Fruit fly (Drosophila melanogaster): ENCODE data around the gene CG6144.

Gene CG6144

DNA sequence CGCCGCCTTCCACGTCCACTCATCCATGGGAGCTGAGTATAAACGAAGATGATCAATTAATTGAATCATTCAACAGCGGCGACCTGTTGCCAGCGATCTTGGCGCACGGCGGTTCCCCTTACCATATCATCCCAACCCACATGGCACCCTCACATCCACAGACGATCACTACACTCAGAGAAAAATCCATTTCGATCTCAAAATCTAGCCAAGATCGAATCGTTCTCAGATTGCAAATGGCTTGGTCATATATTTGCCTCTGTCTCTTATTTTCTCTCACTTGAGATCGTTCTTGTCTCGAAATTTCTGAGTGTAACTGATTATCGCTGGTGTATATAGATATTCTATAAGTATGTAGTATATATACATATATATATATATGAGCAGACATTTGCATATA, 20.1 kb upstream of the CG6144 start (continued):
- TF ChIP-seq eg (GFP tag; IDR thresholded peaks at IDR 0.05) = no peak; the same call in 2 of the 3 replicates
- TF ChIP-seq Hr38 (GFP tag; optimal IDR thresholded peaks at IDR 0.05) = no peak
- no peak; the same call in 1 of the 2 replicates for TF ChIP-seq CG15336 (GFP tag; IDR thresholded peaks at IDR 0.05)
- peak; percentile 75 for TF ChIP-seq CG10669 (GFP tag; optimal IDR thresholded peaks at IDR 0.05)
- TF ChIP-seq CG32006 (GFP tag; optimal IDR thresholded peaks at IDR 0.05) = peak; percentile 67
- peak; percentile 17 for TF ChIP-seq topi (GFP tag; optimal IDR thresholded peaks at IDR 0.05)
- peak; percentile 14 for TF ChIP-seq CG31627 (GFP tag; optimal IDR thresholded peaks at IDR 0.05)
- TF ChIP-seq Eip78C (GFP tag) = peak; percentile 81

DNA sequence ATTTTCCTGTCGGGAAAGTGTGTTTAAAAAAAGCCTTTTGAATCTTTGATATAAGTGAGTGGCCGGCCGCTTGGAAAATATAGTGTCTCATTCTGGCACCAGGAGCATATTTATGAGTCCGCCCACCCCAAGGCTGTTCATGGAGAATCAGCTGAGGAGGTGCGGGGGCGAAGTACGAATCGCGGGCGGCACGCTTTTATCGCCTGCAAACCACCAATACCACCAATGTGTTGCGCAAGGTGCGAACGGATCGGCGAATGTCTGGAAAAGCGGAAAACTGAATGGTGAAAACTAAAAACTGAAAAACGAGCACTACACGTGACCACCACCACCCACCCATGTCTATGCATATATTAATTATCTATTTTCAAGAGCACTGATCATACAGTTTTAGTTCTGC, 19.5 kb upstream of the CG6144 start:
- no peak for TF ChIP-seq Hr38 (GFP tag; optimal IDR thresholded peaks at IDR 0.05)
- no peak for TF ChIP-seq OdsH (GFP tag; optimal IDR thresholded peaks at IDR 0.05)
- no peak for TF ChIP-seq Ets96B (tag; optimal IDR thresholded peaks at IDR 0.05)
- no peak for TF ChIP-seq Sox15 (GFP tag; optimal IDR thresholded peaks at IDR 0.05)
- TF ChIP-seq CG3919 (GFP tag; optimal IDR thresholded peaks at IDR 0.05) = no peak
- no peak for TF ChIP-seq spab (GFP tag; optimal IDR thresholded peaks at IDR 0.05)
- TF ChIP-seq CG8632 (GFP tag; optimal IDR thresholded peaks at IDR 0.05) = no peak
- no peak for TF ChIP-seq CG6808 (GFP tag; optimal IDR thresholded peaks at IDR 0.05)

DNA sequence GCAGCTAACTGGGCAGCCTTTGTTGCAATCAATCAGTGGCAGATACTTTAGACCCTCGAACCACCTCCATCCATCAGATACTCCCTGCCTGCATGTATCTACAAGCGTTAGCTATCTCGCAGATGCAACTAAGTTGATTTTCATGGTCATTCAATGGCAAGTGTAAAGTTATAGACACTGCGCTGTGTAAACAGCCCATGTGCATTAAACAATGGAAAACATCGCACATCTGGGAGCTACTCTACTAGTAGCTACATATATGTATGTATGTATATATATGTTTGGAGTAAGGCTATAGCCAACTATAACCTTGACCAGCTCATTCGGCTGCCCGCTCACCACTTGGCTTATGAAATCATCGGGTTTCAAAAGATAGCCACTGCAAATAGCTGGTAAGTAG, 18.3 kb upstream of the CG6144 start:
- no peak for TF ChIP-seq ss (GFP tag; optimal IDR thresholded peaks at IDR 0.05)
- peak; percentile 36 for TF ChIP-seq dsx (GFP tag; optimal IDR thresholded peaks at IDR 0.05; ENCODE audit: poor library complexity, severe bottlenecking)
- peak; percentile 16 for TF ChIP-seq Eip78C (GFP tag)

DNA sequence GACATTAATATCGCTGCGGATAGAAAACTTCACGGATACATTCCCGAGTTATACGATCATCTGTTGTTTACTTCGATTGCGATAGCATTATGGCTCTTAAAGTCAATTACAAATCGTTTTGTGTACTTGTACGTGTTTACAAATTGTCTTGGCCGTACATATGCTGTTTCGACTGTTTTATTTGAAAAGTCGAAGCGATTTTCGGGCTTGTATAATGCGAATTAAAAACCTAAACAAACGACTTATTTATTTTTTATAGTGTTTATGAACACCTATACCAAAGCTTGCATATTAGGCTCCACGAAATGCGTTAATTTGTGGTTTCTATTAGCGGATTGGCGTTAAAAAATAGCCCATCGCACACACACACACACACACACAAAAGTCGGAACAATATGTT, 16.2 kb upstream of the CG6144 start:
- TF ChIP-seq CG4318 (GFP tag; optimal IDR thresholded peaks at IDR 0.05) (no peak), fkh (GFP tag; optimal IDR thresholded peaks at IDR 0.05) (peak; percentile 69)

DNA sequence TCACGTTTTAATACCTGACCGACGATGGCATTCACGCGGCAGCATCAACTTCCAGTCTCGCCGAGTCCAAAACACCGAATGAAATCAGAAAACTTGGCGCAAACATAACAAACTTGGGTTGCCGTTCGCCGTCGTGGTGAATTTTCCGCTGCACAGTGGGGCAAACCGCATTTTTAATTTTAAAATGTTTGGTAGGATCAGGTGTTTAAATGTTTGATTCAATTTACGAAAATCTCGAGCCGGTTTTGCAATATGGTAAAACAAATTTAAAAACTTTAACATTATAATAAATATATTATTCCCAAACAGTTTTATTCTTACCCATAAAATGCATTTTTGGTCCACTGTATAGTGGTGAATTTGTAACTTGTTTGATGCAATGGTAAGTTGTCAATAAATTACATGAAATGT, 14.2 kb upstream of the CG6144 start, which contains the start of gene RluA-1:
TSS of gene RluA-1 (minus strand) at position 82 of the 411 bp plus-strand sequence.
- peak; percentile 93 for TF ChIP-seq CG9139 (GFP tag; optimal IDR thresholded peaks at IDR 0.05)
- TF ChIP-seq salr (GFP tag; optimal IDR thresholded peaks at IDR 0.05) = peak; percentile 94 to 96
- TF ChIP-seq dsx (GFP tag; optimal IDR thresholded peaks at IDR 0.05; ENCODE audit: poor library complexity, severe bottlenecking) = peak; percentile 96
- TF ChIP-seq Hr39 (GFP tag; optimal IDR thresholded peaks at IDR 0.05) = peak; percentile 82
- TF ChIP-seq net (GFP tag; optimal IDR thresholded peaks at IDR 0.05) = peak; percentile 98
- TF ChIP-seq CG32006 (GFP tag; optimal IDR thresholded peaks at IDR 0.05) = peak; percentile 99
- TF ChIP-seq esn (GFP tag; optimal IDR thresholded peaks at IDR 0.05) = peak; percentile 94
- peak; percentile 93 to 96 for TF ChIP-seq ss (GFP tag; optimal IDR thresholded peaks at IDR 0.05)
- peak; percentile 96 for TF ChIP-seq svp (GFP tag)
- TF ChIP-seq cyc (GFP tag; optimal IDR thresholded peaks at IDR 0.05) = peak; percentile 90
- TF ChIP-seq fd85E (GFP tag; optimal IDR thresholded peaks at IDR 0.05) = peak; percentile 78
- TF ChIP-seq Hr4 (GFP tag; optimal IDR thresholded peaks at IDR 0.05) = peak; percentile 98
- TF ChIP-seq Eip75B (GFP tag; optimal IDR thresholded peaks at IDR 0.05) = peak; percentile 90
- peak; percentile 98 for TF ChIP-seq CG10631 (GFP tag; optimal IDR thresholded peaks at IDR 0.05)
- TF ChIP-seq CG8119 (GFP tag; IDR thresholded peaks at IDR 0.05) = peak; percentile 99
- TF ChIP-seq vri (GFP tag; optimal IDR thresholded peaks at IDR 0.05) = no peak
- peak; percentile 95 for TF ChIP-seq CG6163 (GFP tag; IDR thresholded peaks at IDR 0.05)
- TF ChIP-seq dac (GFP tag; optimal IDR thresholded peaks at IDR 0.05) = peak; percentile 97
- peak; percentile 85 for TF ChIP-seq Met (GFP tag; optimal IDR thresholded peaks at IDR 0.05)
- TF ChIP-seq achi (GFP tag; optimal IDR thresholded peaks at IDR 0.05) = peak; percentile 96
- TF ChIP-seq CG34406 (GFP tag; optimal IDR thresholded peaks at IDR 0.05) = peak; percentile 96
- peak; percentile 96 for TF ChIP-seq spab (GFP tag; optimal IDR thresholded peaks at IDR 0.05)
- TF ChIP-seq lz (GFP tag; optimal IDR thresholded peaks at IDR 0.05) = peak; percentile 91
- peak; percentile 97 for TF ChIP-seq Lpt (GFP tag; optimal IDR thresholded peaks at IDR 0.05)
- TF ChIP-seq CG1621 (tag; optimal IDR thresholded peaks at IDR 0.05) = peak; percentile 96
- peak; percentile 97 for TF ChIP-seq CG11762 (GFP tag; optimal IDR thresholded peaks at IDR 0.05; ENCODE audit: insufficient read depth)
- TF ChIP-seq Eip78C (GFP tag) = peak; percentile 99
- peak; percentile 97 for TF ChIP-seq OdsH (GFP tag; optimal IDR thresholded peaks at IDR 0.05)
- TF ChIP-seq CG15336 (GFP tag; IDR thresholded peaks at IDR 0.05) = peak; percentile 99
- TF ChIP-seq Hr38 (GFP tag; optimal IDR thresholded peaks at IDR 0.05) = peak; percentile 33
- peak; percentile 79 for TF ChIP-seq CG6854 (GFP tag; optimal IDR thresholded peaks at IDR 0.05)
- peak; percentile 85 for TF ChIP-seq Eip93F (GFP tag; optimal IDR thresholded peaks at IDR 0.05)
- TF ChIP-seq CG8632 (GFP tag; optimal IDR thresholded peaks at IDR 0.05) = peak; percentile 96
- peak; percentile 98 for TF ChIP-seq CG10669 (GFP tag; optimal IDR thresholded peaks at IDR 0.05)
